Worm (Caenorhabditis elegans) whole organism, L1 larva: ENCODE results near the gene R08E5.1.

Source experiments
- C16A3.4 ChIP-seq: fragments of 150-350 bp; optimal IDR thresholded peaks from 2 replicates; lab custom pipeline; 2014; ENCODE audit warnings: missing biosample characterization, missing genetic modification characterization
- F16B12.6 ChIP-seq: fragments of 150-350 bp; optimal IDR thresholded peaks from 2 replicates; lab custom pipeline; 2014; ENCODE audit warnings: missing biosample characterization, missing genetic modification characterization
- aly-2 ChIP-seq: fragments of 150-350 bp; optimal IDR thresholded peaks from 2 replicates; lab custom pipeline; 2014; ENCODE audit warnings: missing biosample characterization, missing genetic modification characterization
- blmp-1 ChIP-seq: fragments of 150-350 bp; optimal IDR thresholded peaks from 2 replicates; lab custom pipeline; 2014; ENCODE audit warnings: missing biosample characterization, missing genetic modification characterization
- ceh-63 ChIP-seq: fragments of 200-800 bp; sonication (Bioruptor generic); optimal IDR thresholded peaks from 2 replicates; lab custom pipeline; 2018; ENCODE audit warnings: mild to moderate bottlenecking, missing genetic modification characterization, missing compliant biosample characterization
- ceh-8 ChIP-seq: fragments of 200-800 bp; sonication (Bioruptor generic); optimal IDR thresholded peaks from 2 replicates; lab custom pipeline; 2018; ENCODE audit warnings: mild to moderate bottlenecking, missing genetic modification characterization, moderate library complexity, missing compliant biosample characterization
- ces-1 ChIP-seq: fragments of 150-350 bp; optimal IDR thresholded peaks from 2 replicates; lab custom pipeline; 2014; ENCODE audit warnings: missing biosample characterization, missing genetic modification reagents, missing genetic modification characterization
- efl-1 ChIP-seq, 4 experiments: fragments of 150-350 bp; optimal IDR thresholded peaks in 3 of 4; peaks in 1 of 4; 1 replicate in 1 of 4; 2 replicates in 3 of 4; lab custom pipeline; 2014; ENCODE audit warnings: missing biosample characterization in 2 of 4, missing genetic modification characterization in 2 of 4, missing genetic modification reagents in 2 of 4
- egl-13 ChIP-seq: sonication (generic microtip); optimal IDR thresholded peaks from 2 replicates; lab custom pipeline; 2016; ENCODE audit warnings: missing genotype, missing genetic modification reagents, missing genetic modification characterization, missing compliant biosample characterization
- elt-3 ChIP-seq, 6 experiments: fragments of 150-350 bp in 1 of 6; sonication (generic microtip); optimal IDR thresholded peaks; 2 replicates each; lab custom pipeline; 2017 to 2018; ENCODE audit warnings: missing biosample characterization in 6 of 6, missing genetic modification characterization in 6 of 6, inconsistent platforms in 1 of 6
- ets-5 ChIP-seq: fragments of 200-800 bp; sonication (Bioruptor generic); IDR thresholded peaks from 2 replicates; pipeline ENCODE4 v1.3.6; 2022; ENCODE audit warnings: missing genetic modification characterization, missing compliant biosample characterization
- fkh-4 ChIP-seq: sonication (generic microtip); optimal IDR thresholded peaks from 2 replicates; lab custom pipeline; 2016; ENCODE audit warnings: missing compliant biosample characterization, missing genetic modification characterization, borderline replicate concordance
- hlh-17 ChIP-seq: fragments of 200-800 bp; sonication (Bioruptor generic); optimal IDR thresholded peaks from 2 replicates; lab custom pipeline; 2018; ENCODE audit warnings: missing genetic modification characterization, mild to moderate bottlenecking, missing compliant biosample characterization, moderate library complexity, borderline replicate concordance
- lin-13 ChIP-seq: fragments of 150-350 bp; optimal IDR thresholded peaks from 2 replicates; lab custom pipeline; 2014; ENCODE audit warnings: missing biosample characterization, missing genetic modification reagents, missing genetic modification characterization
- lin-15B ChIP-seq: fragments of 150-350 bp; sonication (generic microtip); optimal IDR thresholded peaks from 3 replicates; lab custom pipeline; 2014; ENCODE audit warnings: missing biosample characterization, missing genetic modification characterization
- lin-35 ChIP-seq, 2 experiments: fragments of 150-350 bp; optimal IDR thresholded peaks; 2 replicates each; lab custom pipeline; 2014; ENCODE audit warnings: missing biosample characterization in 2 of 2, missing genetic modification characterization in 2 of 2, missing genetic modification reagents in 2 of 2
- lin-39 ChIP-seq: fragments of 150-350 bp; optimal IDR thresholded peaks from 2 replicates; lab custom pipeline; 2014; ENCODE audit warnings: missing biosample characterization, missing genetic modification reagents, missing genetic modification characterization
- lsy-2 ChIP-seq, 2 experiments: fragments of 150-350 bp; optimal IDR thresholded peaks; 2 replicates each; lab custom pipeline; 2014; ENCODE audit warnings: missing biosample characterization in 2 of 2, missing genetic modification characterization in 2 of 2
- mef-2 ChIP-seq: fragments of 150-350 bp; optimal IDR thresholded peaks from 2 replicates; lab custom pipeline; 2014; ENCODE audit warnings: missing biosample characterization, missing genetic modification characterization
- mep-1 ChIP-seq: fragments of 150-350 bp; optimal IDR thresholded peaks from 2 replicates; lab custom pipeline; 2014; ENCODE audit warnings: missing biosample characterization, missing genetic modification characterization
- nhr-20 ChIP-seq: sonication (generic microtip); optimal IDR thresholded peaks from 2 replicates; lab custom pipeline; 2016; ENCODE audit warnings: mild to moderate bottlenecking, missing genetic modification characterization, missing compliant biosample characterization
- nhr-237 ChIP-seq: fragments of 150-350 bp; optimal IDR thresholded peaks from 2 replicates; lab custom pipeline; 2014; ENCODE audit warnings: missing biosample characterization, missing genetic modification characterization
- nhr-71 ChIP-seq: sonication (generic microtip); optimal IDR thresholded peaks from 2 replicates; lab custom pipeline; 2016; ENCODE audit warnings: mild to moderate bottlenecking, missing genetic modification characterization, moderate library complexity, missing compliant biosample characterization
- nhr-85 ChIP-seq: sonication (generic microtip); peaks from one replicate; lab custom pipeline; 2016; ENCODE audit warnings: missing genetic modification characterization, inconsistent platforms, missing compliant biosample characterization
- rnt-1 ChIP-seq: sonication (generic microtip); optimal IDR thresholded peaks from 2 replicates; lab custom pipeline; 2016; ENCODE audit warnings: mild to moderate bottlenecking, missing genetic modification characterization, moderate library complexity, missing compliant biosample characterization
- snpc-4 ChIP-seq: fragments of 150-350 bp; optimal IDR thresholded peaks from 2 replicates; lab custom pipeline; 2014; ENCODE audit warnings: missing biosample characterization, missing genetic modification characterization
- snu-23 ChIP-seq: sonication (generic microtip); optimal IDR thresholded peaks from 2 replicates; lab custom pipeline; 2016; ENCODE audit warnings: missing genetic modification characterization, missing compliant biosample characterization
- tbx-2 ChIP-seq: sonication (generic microtip); optimal IDR thresholded peaks from 2 replicates; lab custom pipeline; 2016; ENCODE audit warnings: missing genetic modification characterization, missing compliant biosample characterization
- unc-130 ChIP-seq: fragments of 150-350 bp; optimal IDR thresholded peaks from 2 replicates; lab custom pipeline; 2017; ENCODE audit warnings: missing biosample characterization, missing genetic modification characterization, inconsistent platforms
- unc-30 ChIP-seq: sonication (generic microtip); optimal IDR thresholded peaks from 2 replicates; lab custom pipeline; 2017; ENCODE audit warnings: missing biosample characterization, missing genetic modification characterization
- unc-86 ChIP-seq: sonication (generic microtip); optimal IDR thresholded peaks from 2 replicates; lab custom pipeline; 2016; ENCODE audit warnings: missing genetic modification characterization, missing compliant biosample characterization
- vab-15 ChIP-seq: sonication (generic microtip); optimal IDR thresholded peaks from 2 replicates; lab custom pipeline; 2017; ENCODE audit warnings: missing genotype, mild to moderate bottlenecking, missing genetic modification characterization, missing compliant biosample characterization
- zag-1 ChIP-seq: fragments of 150-350 bp; optimal IDR thresholded peaks from 2 replicates; lab custom pipeline; 2014; ENCODE audit warnings: missing biosample characterization, missing genetic modification characterization
- zip-4 ChIP-seq: fragments of 200-800 bp; sonication (Bioruptor generic); optimal IDR thresholded peaks from 2 replicates; lab custom pipeline; 2018; ENCODE audit warnings: mild to moderate bottlenecking, missing genetic modification characterization, moderate library complexity, missing compliant biosample characterization
- ztf-11 ChIP-seq, 2 experiments: sonication (generic microtip); optimal IDR thresholded peaks; 2 replicates each; lab custom pipeline; 2016 to 2017; ENCODE audit warnings: missing genetic modification characterization in 2 of 2, missing biosample characterization in 1 of 2, missing compliant biosample characterization in 1 of 2

R08E5.1 gene

ce11 chrV:3814009-3814408 lies 42.7 kb upstream of the R08E5.1 start:
- TF ChIP-seq efl-1 (optimal IDR thresholded peaks at IDR 0.05; lab: Kevin White, UChicago) (no peak), efl-1 (GFP tag; optimal IDR thresholded peaks at IDR 0.05 in 1 of 2; lab: Kevin White, UChicago) (peak in 1 of 2 experiments; percentile 37), unc-86 (tag; lab: Kevin White, UChicago) (no peak), unc-30 (tag; lab: Kevin White, UChicago) (no peak), F16B12.6 (tag; lab: Kevin White, UChicago) (no peak)

ce11 chrV:3812291-3812690 lies 41.0 kb upstream of the R08E5.1 start, which contains the start of gene scl-12:
Gene scl-12 (plus strand): TSS chrV:3812591.
- TF ChIP-seq efl-1 (optimal IDR thresholded peaks at IDR 0.05; lab: Kevin White, UChicago) (no peak), efl-1 (GFP tag; optimal IDR thresholded peaks at IDR 0.05 in 1 of 2; lab: Kevin White, UChicago) (peak in 1 of 2 experiments; percentile 80), lin-13 (GFP tag; lab: Kevin White, UChicago) (no peak)

- TF ChIP-seq ces-1 (GFP tag; lab: Kevin White, UChicago) (no peak), C16A3.4 (tag; lab: Kevin White, UChicago) (no peak), rnt-1 (tag; lab: Kevin White, UChicago) (no peak), lsy-2 (tag; optimal IDR thresholded peaks at IDR 0.05; lab: Kevin White, UChicago) (no peak), lin-15B (tag; lab: Kevin White, UChicago) (no peak), aly-2 (no peak), ceh-63 (GFP tag; lab: Kevin White, UChicago) (no peak), snu-23 (GFP tag; lab: Kevin White, UChicago) (no peak), tbx-2 (tag; lab: Kevin White, UChicago) (no peak), mef-2 (no peak), lin-39 (tag; lab: Kevin White, UChicago) (no peak), ets-5 (GFP tag; lab: Robert Waterston, UW) (no peak), egl-13 (tag; lab: Kevin White, UChicago) (no peak), lin-35 (GFP tag; optimal IDR thresholded peaks at IDR 0.05; lab: Kevin White, UChicago) (no peak), fkh-4 (tag; lab: Kevin White, UChicago) (no peak), ceh-8 (no peak), nhr-71 (tag; lab: Kevin White, UChicago) (no peak)
- TF ChIP-seq, all 84 proteins: peak for 0
Observed at ce11 chrV:3811541-3811940, 40.2 kb upstream of the R08E5.1 start, which contains the start of gene scl-13. Gene scl-13 (minus strand): TSS chrV:3811641.

ce11 chrV:3810035-3810434 lies 38.7 kb upstream of the R08E5.1 start:
- TF ChIP-seq elt-3 (tag; optimal IDR thresholded peaks at IDR 0.05; lab: Kevin White, UChicago): no peak
- no peak for TF ChIP-seq efl-1 (optimal IDR thresholded peaks at IDR 0.05; lab: Kevin White, UChicago)
- TF ChIP-seq efl-1 (GFP tag; optimal IDR thresholded peaks at IDR 0.05 in 1 of 2; lab: Kevin White, UChicago): peak in 1 of 2 experiments; percentile 59
- TF ChIP-seq hlh-17 (GFP tag; lab: Kevin White, UChicago): no peak
- TF ChIP-seq ces-1 (GFP tag; lab: Kevin White, UChicago): no peak
- TF ChIP-seq lin-15B (tag; lab: Kevin White, UChicago): no peak
- no peak for TF ChIP-seq unc-30 (tag; lab: Kevin White, UChicago)
- no peak for TF ChIP-seq lsy-2 (tag; optimal IDR thresholded peaks at IDR 0.05; lab: Kevin White, UChicago)
- TF ChIP-seq nhr-85 (tag; lab: Kevin White, UChicago): peak; percentile 36
- no peak for TF ChIP-seq nhr-237 (tag; lab: Kevin White, UChicago)
- no peak for TF ChIP-seq egl-13 (tag; lab: Kevin White, UChicago)

- TF ChIP-seq vab-15 (tag; lab: Kevin White, UChicago) (no peak), zip-4 (GFP tag; lab: Kevin White, UChicago) (no peak), unc-130 (no peak), ztf-11 (tag; optimal IDR thresholded peaks at IDR 0.05; lab: Kevin White, UChicago) (no peak), ceh-63 (GFP tag; lab: Kevin White, UChicago) (no peak), nhr-20 (tag; lab: Kevin White, UChicago) (no peak), zag-1 (tag; lab: Kevin White, UChicago) (no peak), mep-1 (no peak), snpc-4 (tag; lab: Kevin White, UChicago) (no peak), blmp-1 (tag; lab: Kevin White, UChicago) (no peak)
Observed at ce11 chrV:3808336-3808735, 37.0 kb upstream of the R08E5.1 start, which contains the start of gene srw-6. Gene srw-6 (plus strand): TSS chrV:3808636.
